Fruit fly (Drosophila melanogaster) whole organism, embryonic: Measurements from ENCODE around the gene bib.

Experiments used
- CG10543 ChIP-seq: fragments of 200-800 bp; sonication (Bioruptor generic); optimal IDR thresholded peaks from 3 replicates; lab custom pipeline; 2017; ENCODE audit warnings: missing biosample characterization, mild to moderate bottlenecking, missing genetic modification characterization, moderate library complexity
- CG11560 ChIP-seq: fragments of 200-800 bp; sonication (Bioruptor generic); IDR thresholded peaks from 3 replicates; pipeline ENCODE4 v1.3.6; 2022; ENCODE audit warnings: missing biosample characterization, missing genetic modification characterization
- CG11695 ChIP-seq: fragments of 200-800 bp; sonication (Bioruptor generic); IDR thresholded peaks from 3 replicates; pipeline ENCODE4 v1.3.6; 2022; ENCODE audit warnings: missing biosample characterization, missing genetic modification characterization
- CG14667 ChIP-seq: fragments of 200-800 bp; sonication (Bioruptor generic); IDR thresholded peaks from 2 replicates; pipeline ENCODE4 v1.3.6; 2022; ENCODE audit warnings: missing biosample characterization, missing genetic modification characterization
- CG16813 ChIP-seq: fragments of 200-800 bp; sonication (Bioruptor generic); IDR thresholded peaks from 3 replicates; pipeline ENCODE4 v1.3.6; 2022; ENCODE audit warnings: missing biosample characterization, missing genetic modification characterization; ENCODE audit not compliant: partially characterized antibody
- CG17359 ChIP-seq: fragments of 200-800 bp; sonication (Bioruptor generic); optimal IDR thresholded peaks from 3 replicates; lab custom pipeline; 2018; ENCODE audit warnings: missing biosample characterization, mild to moderate bottlenecking, missing genetic modification characterization, moderate library complexity
- CG17385 ChIP-seq: fragments of 200-800 bp; sonication (Bioruptor generic); optimal IDR thresholded peaks from 3 replicates; lab custom pipeline; 2018; ENCODE audit warnings: missing biosample characterization, mild to moderate bottlenecking, missing genetic modification characterization
- CG1792 ChIP-seq: fragments of 200-800 bp; sonication (Bioruptor generic); optimal IDR thresholded peaks from 2 replicates; lab custom pipeline; 2016; ENCODE audit warnings: missing biosample characterization, missing genetic modification characterization
- CG18262 ChIP-seq: fragments of 200-800 bp; optimal IDR thresholded peaks from 3 replicates; lab custom pipeline; 2019; ENCODE audit warnings: missing biosample characterization, mild to moderate bottlenecking, missing genetic modification characterization, moderate library complexity
- CG2129 ChIP-seq: fragments of 200-800 bp; sonication (Bioruptor generic); IDR thresholded peaks from 2 replicates; pipeline ENCODE4 v1.3.6; 2022; ENCODE audit warnings: missing biosample characterization, missing genetic modification characterization; ENCODE audit not compliant: partially characterized antibody
- CG2712 ChIP-seq: fragments of 200-800 bp; optimal IDR thresholded peaks from 3 replicates; lab custom pipeline; 2019; ENCODE audit warnings: missing biosample characterization, mild to moderate bottlenecking, missing genetic modification characterization, moderate library complexity
- CG31224 ChIP-seq: fragments of 200-800 bp; sonication (Bioruptor generic); IDR thresholded peaks from 2 replicates; pipeline ENCODE4 v1.3.6; 2022; ENCODE audit warnings: missing biosample characterization, missing genetic modification characterization
- CG32532 ChIP-seq: fragments of 200-800 bp; sonication (Bioruptor generic); IDR thresholded peaks from 2 replicates; pipeline ENCODE4 v1.3.6; 2022; ENCODE audit warnings: missing biosample characterization, missing genetic modification characterization
- CG3847 ChIP-seq: fragments of 200-800 bp; sonication (Bioruptor generic); IDR thresholded peaks from 2 replicates; pipeline ENCODE4 v1.3.6; 2022; ENCODE audit warnings: missing biosample characterization, missing genetic modification characterization
- CG6854 ChIP-seq: fragments of 200-800 bp; sonication (Bioruptor generic); optimal IDR thresholded peaks from 3 replicates; lab custom pipeline; 2017; ENCODE audit warnings: missing biosample characterization, mild to moderate bottlenecking, missing genetic modification characterization
- CG7271 ChIP-seq: fragments of 200-800 bp; sonication (Bioruptor generic); optimal IDR thresholded peaks from 2 replicates; lab custom pipeline; 2018; ENCODE audit warnings: missing biosample characterization, mild to moderate bottlenecking, missing genetic modification characterization, moderate library complexity
- CG9437 ChIP-seq: fragments of 200-800 bp; sonication (Bioruptor generic); optimal IDR thresholded peaks from 2 replicates; lab custom pipeline; 2018; ENCODE audit warnings: missing biosample characterization, mild to moderate bottlenecking, missing genetic modification characterization
- Doc2 ChIP-seq: fragments of 200-800 bp; sonication (Bioruptor generic); IDR thresholded peaks from 2 replicates; pipeline ENCODE4 v1.3.6; 2022; ENCODE audit warnings: missing biosample characterization, missing genetic modification characterization
- H15 ChIP-seq: fragments of 200-800 bp; sonication (Bioruptor generic); IDR thresholded peaks from 3 replicates; pipeline ENCODE4 v1.3.6; 2022; ENCODE audit warnings: missing biosample characterization, missing genetic modification characterization
- HLH54F ChIP-seq: fragments of 200-800 bp; sonication (Bioruptor generic); optimal IDR thresholded peaks from 3 replicates; lab custom pipeline; 2016; ENCODE audit warnings: missing biosample characterization, missing genetic modification characterization
- Kr ChIP-seq: fragments of 200-800 bp; sonication (Bioruptor generic); optimal IDR thresholded peaks from 2 replicates; lab custom pipeline; 2017; ENCODE audit warnings: missing biosample characterization, mild to moderate bottlenecking, missing genetic modification characterization
- Mes4 ChIP-seq: fragments of 200-800 bp; sonication (Bioruptor generic); optimal IDR thresholded peaks from 2 replicates; lab custom pipeline; 2016; ENCODE audit warnings: missing biosample characterization, missing genetic modification characterization
- PHDP ChIP-seq: fragments of 200-800 bp; sonication (Bioruptor generic); optimal IDR thresholded peaks from 3 replicates; lab custom pipeline; 2018; ENCODE audit warnings: missing biosample characterization, mild to moderate bottlenecking, missing genetic modification characterization, moderate library complexity
- Ptx1 ChIP-seq: fragments of 200-800 bp; sonication (Bioruptor generic); IDR thresholded peaks from 2 replicates; pipeline ENCODE4 v1.3.6; 2022; ENCODE audit warnings: missing biosample characterization, missing genetic modification characterization
- Usf ChIP-seq: fragments of 200-800 bp; sonication (Bioruptor generic); optimal IDR thresholded peaks from 2 replicates; lab custom pipeline; 2017; ENCODE audit warnings: missing genotype, missing biosample characterization, missing genetic modification characterization
- croc ChIP-seq: fragments of 200-800 bp; sonication (Bioruptor generic); conservative IDR thresholded peaks from 3 replicates; pipeline ENCODE4 v1.3.6; 2022; ENCODE audit warnings: missing biosample characterization, missing genetic modification characterization
- dati ChIP-seq: fragments of 200-800 bp; sonication (Bioruptor generic); IDR thresholded peaks from 2 replicates; pipeline ENCODE4 v1.3.6; 2022; ENCODE audit warnings: missing biosample characterization, missing genetic modification characterization
- gsb-n ChIP-seq: fragments of 200-800 bp; sonication (Bioruptor generic); optimal IDR thresholded peaks from 3 replicates; lab custom pipeline; 2018; ENCODE audit warnings: missing biosample characterization, mild to moderate bottlenecking, missing genetic modification characterization
- h ChIP-seq: fragments of >200 bp; optimal IDR thresholded peaks from 2 replicates; lab custom pipeline; 2017
- hb ChIP-seq: fragments of 200-800 bp; sonication (Bioruptor generic); IDR thresholded peaks from 3 replicates; pipeline ENCODE4 v1.3.6; 2022; ENCODE audit warnings: missing biosample characterization, missing genetic modification characterization; ENCODE audit not compliant: partially characterized antibody
- ind ChIP-seq: fragments of 200-800 bp; sonication (Bioruptor generic); optimal IDR thresholded peaks from 3 replicates; lab custom pipeline; 2016; ENCODE audit warnings: missing biosample characterization, missing genetic modification characterization
- nerfin-1 ChIP-seq: fragments of 200-800 bp; sonication (Bioruptor generic); optimal IDR thresholded peaks from 3 replicates; lab custom pipeline; 2019; ENCODE audit warnings: missing biosample characterization, mild to moderate bottlenecking, missing genetic modification characterization, moderate library complexity
- otp ChIP-seq: fragments of 200-800 bp; sonication (Bioruptor generic); IDR thresholded peaks from 3 replicates; pipeline ENCODE4, ENCODE4 v1.3.6; 2022; ENCODE audit warnings: missing biosample characterization, missing genetic modification characterization
- pho ChIP-seq: fragments of 200-800 bp; sonication (Bioruptor generic); optimal IDR thresholded peaks from 2 replicates; lab custom pipeline; 2016; ENCODE audit warnings: missing biosample characterization, missing genetic modification characterization
- psq ChIP-seq: fragments of 200-800 bp; sonication (Bioruptor generic); optimal IDR thresholded peaks from 2 replicates; lab custom pipeline; 2017; ENCODE audit warnings: missing biosample characterization, missing genetic modification characterization
- run ChIP-seq: fragments of 200-800 bp; sonication (Bioruptor generic); optimal IDR thresholded peaks from 3 replicates; lab custom pipeline; 2018; ENCODE audit warnings: missing biosample characterization, mild to moderate bottlenecking, missing genetic modification characterization
- ssp ChIP-seq: fragments of 200-800 bp; sonication (Bioruptor generic); IDR thresholded peaks from 2 replicates; pipeline ENCODE4 v1.3.6; 2022; ENCODE audit warnings: missing biosample characterization, missing genetic modification characterization
- trem ChIP-seq: fragments of 200-800 bp; optimal IDR thresholded peaks from 3 replicates; lab custom pipeline; 2019; ENCODE audit warnings: missing biosample characterization, mild to moderate bottlenecking, missing genetic modification characterization, moderate library complexity
- ttk ChIP-seq: fragments of 200-800 bp; sonication (Bioruptor generic); IDR thresholded peaks from 2 replicates; pipeline ENCODE4 v2.1.2; 2022; ENCODE audit warnings: missing biosample characterization, missing genetic modification characterization
- twi ChIP-seq: fragments of 200-800 bp; optimal IDR thresholded peaks from 2 replicates; lab custom pipeline; 2019; ENCODE audit warnings: missing biosample characterization, mild to moderate bottlenecking, missing genetic modification characterization, moderate library complexity
- zen ChIP-seq: fragments of 200-800 bp; sonication (Bioruptor generic); optimal IDR thresholded peaks from 3 replicates; lab custom pipeline; 2018; ENCODE audit warnings: missing biosample characterization, mild to moderate bottlenecking, missing genetic modification characterization, moderate library complexity
- zfh1 ChIP-seq: fragments of 200-800 bp; sonication (Bioruptor generic); IDR thresholded peaks from 3 replicates; pipeline ENCODE4 v1.3.6; 2022; ENCODE audit warnings: missing biosample characterization, missing genetic modification characterization

The bib gene

DNA sequence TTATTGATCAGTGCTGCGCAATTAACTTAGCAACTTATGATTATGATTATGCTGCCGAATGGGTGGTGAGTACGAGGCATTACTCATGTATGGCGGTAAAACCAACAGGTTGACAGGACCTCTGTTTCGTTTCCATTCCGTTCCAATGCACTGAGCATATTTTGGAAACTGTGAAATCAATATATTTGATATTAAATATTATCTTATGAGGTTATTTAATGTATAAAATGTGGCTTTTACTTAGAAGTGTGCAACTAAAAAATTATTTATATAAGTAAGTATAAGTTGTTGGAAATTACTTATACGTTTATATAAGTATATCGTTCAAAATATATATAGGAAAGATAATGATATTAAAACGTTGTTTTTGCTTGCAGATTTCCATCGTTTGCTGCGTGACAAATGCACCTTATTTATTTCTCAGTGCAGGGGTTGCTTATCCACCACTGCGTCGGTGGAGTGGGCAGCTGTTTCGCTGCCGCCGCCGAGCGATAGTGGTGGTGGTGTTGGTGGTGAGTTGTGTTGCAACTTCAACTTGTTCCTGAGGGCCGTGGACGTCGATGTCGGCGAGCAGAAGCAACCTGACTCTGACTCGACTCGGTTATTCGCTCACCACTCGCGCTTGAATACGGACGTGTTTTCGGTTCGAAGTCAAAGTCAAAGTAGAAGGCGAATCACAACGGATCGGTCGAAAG lies at the start of gene bib (continued):
- TF ChIP-seq CG2712 (tag; lab: Kevin White, UChicago) (peak; percentile 95), H15 (GFP tag; lab: Robert Waterston, UW) (peak; percentile 64; the same call in 1 of the 3 replicates), pho (GFP tag; lab: Kevin White, UChicago) (no peak), CG11695 (peak; percentile 69), psq (peak; percentile 55), CG1792 (GFP tag; lab: Kevin White, UChicago) (no peak), CG17359 (tag; lab: Kevin White, UChicago) (peak; percentile 83), CG11560 (tag; lab: Robert Waterston, UW) (no peak), Usf (GFP tag; lab: Kevin White, UChicago) (peak; percentile 66), dati (no peak), CG6854 (GFP tag; lab: Kevin White, UChicago) (peak; percentile 67), gsb-n (tag; lab: Kevin White, UChicago) (peak; percentile 89), CG9437 (GFP tag; lab: Kevin White, UChicago) (peak; percentile 80), CG16813 (0 out of 3 replicates have a peak, but pooled peaks have one; percentile 23), CG31224 (GFP tag; lab: Robert Waterston, UW) (peak; percentile 26; the same call in 1 of the 2 replicates), CG32532 (GFP tag; lab: Robert Waterston, UW) (peak; percentile 66; the same call in 1 of the 2 replicates), trem (peak; percentile 93), HLH54F (GFP tag; lab: Kevin White, UChicago) (peak; percentile 19), CG7271 (tag; lab: Kevin White, UChicago) (peak; percentile 16), ssp (GFP tag; lab: Robert Waterston, UW) (peak; percentile 69), Ptx1 (GFP tag; lab: Robert Waterston, UW) (peak; percentile 67), Mes4 (GFP tag; lab: Kevin White, UChicago) (no peak), CG10543 (peak; percentile 53), ind (peak; percentile 73), CG3847 (GFP tag; lab: Robert Waterston, UW) (no peak), run (tag; lab: Kevin White, UChicago) (peak; percentile 61), otp (peak; percentile 58; the same call in 2 of the 3 replicates), hb (no peak), PHDP (peak; percentile 81), h (no peak), zfh1 (GFP tag; lab: Robert Waterston, UW) (peak; percentile 69; the same call in 2 of the 3 replicates), nerfin-1 (peak; percentile 77), CG17385 (peak; percentile 81), CG2129 (GFP tag; lab: Robert Waterston, UW) (no peak), zen (peak; percentile 87), Doc2 (GFP tag; lab: Robert Waterston, UW) (no peak), ttk (GFP tag; lab: Robert Waterston, UW) (peak; percentile 62; the same call in 1 of the 2 replicates), CG18262 (peak; percentile 96), CG14667 (GFP tag; lab: Robert Waterston, UW) (peak; percentile 13; the same call in 1 of the 2 replicates), croc (peak; percentile 66), twi (tag; lab: Kevin White, UChicago) (peak; percentile 76), Kr (GFP tag; lab: Kevin White, UChicago) (no peak)
